Worm (Caenorhabditis elegans): Measurements from ENCODE around the gene F28C6.8.

ce11 chrII:8616155-8616554 lies 9.5 kb downstream of the F28C6.8 start:
- TF ChIP-seq him-1 (tag; optimal IDR thresholded peaks at IDR 0.05) (no peak), W03F9.2 (tag; optimal IDR thresholded peaks at IDR 0.05) (no peak), dao-5 (tag; optimal IDR thresholded peaks at IDR 0.05) (no peak)

Measured in whole organism, L4/young adult.